Fruit fly (Drosophila melanogaster): ENCODE results near the gene Hsp26.

DNA sequence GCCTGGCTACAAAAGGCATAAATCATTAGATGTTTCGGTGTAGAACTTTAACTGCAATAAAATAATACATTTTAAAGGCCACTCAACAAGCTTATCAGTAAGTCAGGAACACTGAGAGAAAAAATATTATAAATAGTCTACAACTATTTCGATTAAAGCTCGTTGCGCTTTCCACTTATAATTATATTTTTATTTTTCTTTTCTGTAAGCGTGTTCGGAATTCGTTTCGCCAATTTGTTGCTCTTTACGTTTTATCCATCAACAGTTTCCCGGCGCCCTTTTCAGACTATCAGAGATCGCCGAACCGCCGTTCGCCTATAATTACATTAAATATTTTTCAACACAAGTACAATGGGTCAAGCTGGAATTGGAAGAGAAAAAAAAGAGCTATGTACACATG lies 38.2 kb downstream of the Hsp26 start:
- no peak for TF ChIP-seq Antp (GFP tag; optimal IDR thresholded peaks at IDR 0.05)
- TF ChIP-seq CG10274 (GFP tag; optimal IDR thresholded peaks at IDR 0.05) = no peak
- TF ChIP-seq CG13296 (GFP tag; optimal IDR thresholded peaks at IDR 0.05) = no peak
